Worm (Caenorhabditis elegans) whole organism, young adult: ENCODE measurements around the gene Y39B6A.3.

Experiments used
- T07F8.4 ChIP-seq: sonication (generic microtip); optimal IDR thresholded peaks from 2 replicates; lab custom pipeline; 2016; ENCODE audit warnings: mild to moderate bottlenecking, missing genetic modification characterization, moderate library complexity, missing compliant biosample characterization
- hsf-1 ChIP-seq: fragments of 200-800 bp; sonication (Bioruptor generic); IDR thresholded peaks from 2 replicates; pipeline ENCODE4 v1.3.6; 2022; ENCODE audit warnings: missing genetic modification reagents, missing genetic modification characterization, missing compliant biosample characterization
- lin-40 ChIP-seq: sonication (generic microtip); optimal IDR thresholded peaks from 2 replicates; lab custom pipeline; 2016; ENCODE audit warnings: missing genetic modification characterization, mild to moderate bottlenecking, missing compliant biosample characterization, missing genotype, missing genetic modification reagents
- lsy-27 ChIP-seq: sonication (generic microtip); optimal IDR thresholded peaks from 2 replicates; lab custom pipeline; 2017; ENCODE audit warnings: missing genetic modification characterization, mild to moderate bottlenecking, missing compliant biosample characterization, antibody characterized with exemption, missing genotype, borderline replicate concordance; ENCODE audit not compliant: insufficient read depth
- snpc-3.4 ChIP-seq: sonication (generic microtip); optimal IDR thresholded peaks from 2 replicates; lab custom pipeline; 2017; ENCODE audit warnings: missing genetic modification characterization, mild to moderate bottlenecking, missing compliant biosample characterization, antibody characterized with exemption, moderate library complexity, missing genotype, missing genetic modification reagents
- ztf-22 ChIP-seq: fragments of 200-800 bp; sonication (Bioruptor generic); optimal IDR thresholded peaks from 2 replicates; lab custom pipeline; 2018; ENCODE audit warnings: mild to moderate bottlenecking, missing genetic modification characterization, moderate library complexity, missing compliant biosample characterization

DNA sequence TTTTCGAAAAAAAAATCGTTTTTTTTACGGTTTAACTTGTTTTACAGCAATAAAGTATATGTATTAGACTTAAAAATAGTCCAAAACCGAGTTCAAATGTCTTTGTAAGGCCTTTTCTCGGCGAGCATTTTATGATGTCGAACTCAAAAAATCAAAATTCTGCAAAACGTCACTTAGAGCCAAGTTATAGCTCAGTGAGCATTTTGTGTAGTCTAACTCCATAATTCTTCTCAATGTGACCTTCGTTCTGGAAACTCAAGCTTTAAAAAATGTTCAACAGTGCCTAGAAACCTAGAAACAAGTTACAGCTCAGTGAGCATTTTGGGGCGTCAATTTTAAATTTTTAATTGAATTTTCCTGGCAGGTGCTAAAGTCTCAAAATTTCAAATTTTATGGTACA is 14.1 kb downstream of the Y39B6A.3 start:
- TF ChIP-seq lin-40 (tag; lab: Kevin White, UChicago): no peak
- TF ChIP-seq snpc-3.4 (tag; lab: Kevin White, UChicago): no peak
- no peak for TF ChIP-seq lsy-27 (tag; lab: Kevin White, UChicago)
- no peak for TF ChIP-seq T07F8.4 (tag; lab: Kevin White, UChicago)
- no peak for TF ChIP-seq ztf-22 (GFP tag; lab: Kevin White, UChicago)
- TF ChIP-seq hsf-1 (GFP tag; lab: Robert Waterston, UW): no peak
